Fruit fly (Drosophila melanogaster): Measurements from ENCODE around the gene CG13994.

CG13994 gene

DNA sequence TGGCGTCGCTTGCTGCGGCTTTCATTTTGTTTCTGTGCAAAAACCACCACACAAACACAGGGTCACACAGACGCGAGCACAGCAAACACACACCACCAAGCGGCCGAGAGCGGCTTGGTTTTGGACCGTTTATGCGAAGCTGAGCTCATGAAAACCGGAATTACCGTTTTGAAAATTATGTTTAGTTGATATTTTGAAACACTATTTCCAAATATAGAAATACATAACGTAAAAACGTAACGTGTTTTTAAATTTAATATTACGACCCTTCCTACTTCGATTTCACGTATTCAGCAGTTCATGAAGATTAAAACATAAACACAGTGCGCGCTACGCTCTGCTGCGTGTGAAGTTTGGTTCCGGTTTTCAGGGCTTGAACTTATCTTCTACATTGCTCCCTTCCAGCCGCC lies 11.6 kb upstream of the CG13994 start (continued):
- TF ChIP-seq sob (GFP tag; IDR thresholded peaks at IDR 0.05) (peak; percentile 96), CG5180 (GFP tag; optimal IDR thresholded peaks at IDR 0.05) (peak; percentile 88), CG11247 (GFP tag; IDR thresholded peaks at IDR 0.05) (peak; percentile 94), CG1602 (GFP tag; optimal IDR thresholded peaks at IDR 0.05) (peak; percentile 87), CG12769 (tag; optimal IDR thresholded peaks at IDR 0.05) (no peak), CG15269 (tag; optimal IDR thresholded peaks at IDR 0.05) (peak; percentile 96), CG7271 (tag; optimal IDR thresholded peaks at IDR 0.05) (peak; percentile 88), CG2199 (GFP tag; IDR thresholded peaks at IDR 0.05) (peak; percentile 89; the same call in 2 of the 3 replicates), chinmo (GFP tag; IDR thresholded peaks at IDR 0.05; ENCODE audit: partially characterized antibody) (no peak), TFAM (GFP tag; optimal IDR thresholded peaks at IDR 0.05) (peak; percentile 79), repo (GFP tag; optimal IDR thresholded peaks at IDR 0.05) (peak; percentile 95), CG13287 (GFP tag; IDR thresholded peaks at IDR 0.05; ENCODE audit: partially characterized antibody) (no peak), abd-A (tag; optimal IDR thresholded peaks at IDR 0.05) (no peak), run (tag; optimal IDR thresholded peaks at IDR 0.05) (peak; percentile 94), crp (GFP tag; optimal IDR thresholded peaks at IDR 0.05) (peak in 1 of 2 experiments; percentile 62), CG3065 (GFP tag; optimal IDR thresholded peaks at IDR 0.05) (peak; percentile 80), CG32772 (GFP tag; IDR thresholded peaks at IDR 0.05) (peak; percentile 72), sisA (GFP tag; IDR thresholded peaks at IDR 0.05) (peak; percentile 76), Rx (GFP tag; IDR thresholded peaks at IDR 0.05) (peak; percentile 80), CG10431 (GFP tag; optimal IDR thresholded peaks at IDR 0.05) (peak; percentile 92), CG33557 (GFP tag; optimal IDR thresholded peaks at IDR 0.05) (peak; percentile 95), peb (GFP tag; IDR thresholded peaks at IDR 0.05) (peak; percentile 86), Mrtf (GFP tag; IDR thresholded peaks at IDR 0.05) (peak; percentile 94), CG11560 (tag; IDR thresholded peaks at IDR 0.05) (peak; percentile 56; the same call in 2 of the 3 replicates), CG14441 (GFP tag; IDR thresholded peaks at IDR 0.05) (peak; percentile 88), insv (GFP tag; optimal IDR thresholded peaks at IDR 0.05) (peak; percentile 5 to 77), Ravus (GFP tag; IDR thresholded peaks at IDR 0.05) (peak; percentile 75), CG14860 (GFP tag; IDR thresholded peaks at IDR 0.05; ENCODE audit: partially characterized antibody) (no peak), chm (GFP tag; IDR thresholded peaks at IDR 0.05) (peak; percentile 97), CG5953 (GFP tag; IDR thresholded peaks at IDR 0.05) (peak; percentile 90), dmrt99B (tag; optimal IDR thresholded peaks at IDR 0.05) (peak; percentile 97), CG5245 (GFP tag; optimal IDR thresholded peaks at IDR 0.05) (peak; percentile 90), CG10366 (GFP tag; IDR thresholded peaks at IDR 0.05) (peak; percentile 95), CG4328 (GFP tag; optimal IDR thresholded peaks at IDR 0.05) (peak; percentile 95), Opbp (GFP tag; IDR thresholded peaks at IDR 0.05; ENCODE audit: partially characterized antibody) (no peak), CG4282 (GFP tag; optimal IDR thresholded peaks at IDR 0.05) (peak; percentile 85), jigr1 (GFP tag; IDR thresholded peaks at IDR 0.05) (0 out of 3 replicates have a peak, but pooled peaks have one; percentile 17), CG10209 (GFP tag; optimal IDR thresholded peaks at IDR 0.05) (peak; percentile 94), CG9609 (GFP tag; optimal IDR thresholded peaks at IDR 0.05) (peak; percentile 88), CG8765 (GFP tag; IDR thresholded peaks at IDR 0.05) (peak; percentile 73), C15 (GFP tag; IDR thresholded peaks at IDR 0.05) (peak; percentile 82; the same call in 1 of the 3 replicates), unc-4 (GFP tag; IDR thresholded peaks at IDR 0.05; ENCODE audit: partially characterized antibody) (no peak), CG3163 (GFP tag; optimal IDR thresholded peaks at IDR 0.05) (peak; percentile 81), CG1233 (GFP tag; optimal IDR thresholded peaks at IDR 0.05) (peak; percentile 96), stwl (tag; optimal IDR thresholded peaks at IDR 0.05) (peak; percentile 42), tna (GFP tag; IDR thresholded peaks at IDR 0.05; ENCODE audit: partially characterized antibody) (no peak), oc (tag; optimal IDR thresholded peaks at IDR 0.05) (peak; percentile 96), Atf-2 (GFP tag; optimal IDR thresholded peaks at IDR 0.05) (peak; percentile 86), ssp (GFP tag; IDR thresholded peaks at IDR 0.05) (peak; percentile 78), otp (GFP tag; IDR thresholded peaks at IDR 0.05) (peak; percentile 94)

All from whole organism, embryonic.